Worm (Caenorhabditis elegans) whole organism, L1 larva: Measurements from ENCODE around the gene T26E4.7.
"Not testable (repeated sequence)": the region's sequence is repeated elsewhere in the genome, so short reads cannot be mapped to it uniquely, and the experiment has no call there.

Experiments
- alr-1 ChIP-seq: fragments of 200-800 bp; sonication (Bioruptor generic); optimal IDR thresholded peaks from 2 replicates; lab custom pipeline; 2018; ENCODE audit warnings: borderline replicate concordance, mild to moderate bottlenecking, missing genetic modification characterization, missing compliant biosample characterization
- aly-2 ChIP-seq: fragments of 150-350 bp; optimal IDR thresholded peaks from 2 replicates; lab custom pipeline; 2014; ENCODE audit warnings: missing biosample characterization, missing genetic modification characterization
- ama-1 ChIP-seq: fragments of 150-350 bp; optimal IDR thresholded peaks from 2 replicates; lab custom pipeline; 2014
- ceh-63 ChIP-seq: fragments of 200-800 bp; sonication (Bioruptor generic); optimal IDR thresholded peaks from 2 replicates; lab custom pipeline; 2018; ENCODE audit warnings: mild to moderate bottlenecking, missing genetic modification characterization, missing compliant biosample characterization
- ceh-82 ChIP-seq, 3 experiments: fragments of 150-350 bp in 1 of 3; sonication (generic microtip) in 2 of 3; optimal IDR thresholded peaks; 2 replicates each; lab custom pipeline; 2014 to 2017; ENCODE audit warnings: missing biosample characterization in 3 of 3, missing genetic modification characterization in 3 of 3
- ces-1 ChIP-seq: fragments of 150-350 bp; optimal IDR thresholded peaks from 2 replicates; lab custom pipeline; 2014; ENCODE audit warnings: missing biosample characterization, missing genetic modification reagents, missing genetic modification characterization
- dpl-1 ChIP-seq, 3 experiments: fragments of 150-350 bp in 2 of 3; sonication (generic microtip) in 1 of 3; optimal IDR thresholded peaks; 2 replicates each; lab custom pipeline; 2014 to 2017; ENCODE audit warnings: missing biosample characterization in 3 of 3, missing genetic modification characterization in 3 of 3, missing genetic modification reagents in 3 of 3
- efl-1 ChIP-seq, 4 experiments: fragments of 150-350 bp; optimal IDR thresholded peaks in 3 of 4; peaks in 1 of 4; 1 replicate in 1 of 4; 2 replicates in 3 of 4; lab custom pipeline; 2014; ENCODE audit warnings: missing biosample characterization in 2 of 4, missing genetic modification characterization in 2 of 4, missing genetic modification reagents in 2 of 4
- egl-13 ChIP-seq: sonication (generic microtip); optimal IDR thresholded peaks from 2 replicates; lab custom pipeline; 2016; ENCODE audit warnings: missing genotype, missing genetic modification reagents, missing genetic modification characterization, missing compliant biosample characterization
- fkh-8 ChIP-seq: sonication (generic microtip); optimal IDR thresholded peaks from 2 replicates; lab custom pipeline; 2016; ENCODE audit warnings: mild to moderate bottlenecking, missing genetic modification characterization, missing compliant biosample characterization
- fos-1 ChIP-seq: fragments of 150-350 bp; optimal IDR thresholded peaks from 2 replicates; lab custom pipeline; 2014; ENCODE audit warnings: missing biosample characterization, missing genetic modification characterization
- hpl-2 ChIP-seq: fragments of 150-350 bp; optimal IDR thresholded peaks from 2 replicates; lab custom pipeline; 2014; ENCODE audit warnings: missing biosample characterization, missing genetic modification reagents, missing genetic modification characterization
- lin-13 ChIP-seq: fragments of 150-350 bp; optimal IDR thresholded peaks from 2 replicates; lab custom pipeline; 2014; ENCODE audit warnings: missing biosample characterization, missing genetic modification reagents, missing genetic modification characterization
- lin-35 ChIP-seq, 2 experiments: fragments of 150-350 bp; optimal IDR thresholded peaks; 2 replicates each; lab custom pipeline; 2014; ENCODE audit warnings: missing biosample characterization in 2 of 2, missing genetic modification characterization in 2 of 2, missing genetic modification reagents in 2 of 2
- mdl-1 ChIP-seq, 2 experiments: fragments of 150-350 bp; optimal IDR thresholded peaks; 2 replicates each; lab custom pipeline; 2014 to 2017; ENCODE audit warnings: missing biosample characterization in 2 of 2, missing genetic modification characterization in 2 of 2, inconsistent platforms in 1 of 2
- mef-2 ChIP-seq: fragments of 150-350 bp; optimal IDR thresholded peaks from 2 replicates; lab custom pipeline; 2014; ENCODE audit warnings: missing biosample characterization, missing genetic modification characterization
- nhr-12 ChIP-seq: sonication (generic microtip); optimal IDR thresholded peaks from 2 replicates; lab custom pipeline; 2017; ENCODE audit warnings: missing biosample characterization, missing genetic modification characterization
- nhr-19 ChIP-seq: fragments of 200-800 bp; sonication (Bioruptor generic); conservative IDR thresholded peaks from 2 replicates; pipeline ENCODE4 v1.3.6; 2022; ENCODE audit warnings: missing genetic modification characterization, missing compliant biosample characterization
- nhr-20 ChIP-seq: sonication (generic microtip); optimal IDR thresholded peaks from 2 replicates; lab custom pipeline; 2016; ENCODE audit warnings: mild to moderate bottlenecking, missing genetic modification characterization, missing compliant biosample characterization
- nhr-237 ChIP-seq: fragments of 150-350 bp; optimal IDR thresholded peaks from 2 replicates; lab custom pipeline; 2014; ENCODE audit warnings: missing biosample characterization, missing genetic modification characterization
- nhr-90 ChIP-seq: sonication (generic microtip); optimal IDR thresholded peaks from 2 replicates; lab custom pipeline; 2016; ENCODE audit warnings: mild to moderate bottlenecking, missing genetic modification characterization, missing compliant biosample characterization; ENCODE audit not compliant: poor library complexity
- pqm-1 ChIP-seq: sonication (generic microtip); optimal IDR thresholded peaks from 3 replicates; lab custom pipeline; 2017; ENCODE audit warnings: missing biosample characterization, missing genetic modification characterization
- sox-4 ChIP-seq: sonication (generic microtip); optimal IDR thresholded peaks from 2 replicates; lab custom pipeline; 2016; ENCODE audit warnings: missing genetic modification characterization, missing compliant biosample characterization
- tbx-2 ChIP-seq: sonication (generic microtip); optimal IDR thresholded peaks from 2 replicates; lab custom pipeline; 2016; ENCODE audit warnings: missing genetic modification characterization, missing compliant biosample characterization
- tlp-1 ChIP-seq: fragments of 150-350 bp; optimal IDR thresholded peaks from 2 replicates; lab custom pipeline; 2014; ENCODE audit warnings: missing biosample characterization, missing genetic modification characterization
- unc-30 ChIP-seq: sonication (generic microtip); optimal IDR thresholded peaks from 2 replicates; lab custom pipeline; 2017; ENCODE audit warnings: missing biosample characterization, missing genetic modification characterization
- unc-62 ChIP-seq: fragments of 150-350 bp; optimal IDR thresholded peaks from 2 replicates; lab custom pipeline; 2014; ENCODE audit warnings: missing biosample characterization, missing genetic modification reagents, missing genetic modification characterization
- unc-86 ChIP-seq: sonication (generic microtip); optimal IDR thresholded peaks from 2 replicates; lab custom pipeline; 2016; ENCODE audit warnings: missing genetic modification characterization, missing compliant biosample characterization
- zag-1 ChIP-seq: fragments of 150-350 bp; optimal IDR thresholded peaks from 2 replicates; lab custom pipeline; 2014; ENCODE audit warnings: missing biosample characterization, missing genetic modification characterization
- ztf-4 ChIP-seq: fragments of 150-350 bp; optimal IDR thresholded peaks from 2 replicates; lab custom pipeline; 2014; ENCODE audit warnings: missing biosample characterization, missing genetic modification characterization

Gene T26E4.7

DNA sequence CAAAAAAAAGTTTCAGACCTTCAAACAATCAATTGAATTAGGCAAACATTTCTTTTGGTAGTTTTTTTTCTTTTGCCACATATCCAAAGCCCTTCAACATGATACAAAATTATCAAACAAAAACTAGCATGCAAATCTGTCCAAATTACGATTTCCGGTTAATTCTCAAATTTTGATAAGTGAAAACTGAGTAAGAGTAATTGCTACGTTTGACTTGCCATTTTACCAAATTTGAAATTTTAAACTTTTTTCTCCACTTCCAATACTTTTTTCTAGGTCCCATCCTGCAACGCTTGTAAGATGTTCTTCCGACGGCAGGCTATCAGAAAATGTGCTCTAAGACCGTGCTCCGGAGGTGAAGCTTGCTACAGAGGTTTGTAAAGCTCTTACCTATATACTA lies 2.7 kb downstream of the T26E4.7 start, which contains the start of gene nhr-223:
Gene nhr-223 (plus strand): TSS at position 301 of the 400 bp plus-strand sequence.
- no peak for TF ChIP-seq mdl-1 (tag; optimal IDR thresholded peaks at IDR 0.05; lab: Kevin White, UChicago)
- no peak for TF ChIP-seq aly-2 (tag; lab: Kevin White, UChicago)
- no peak for TF ChIP-seq ceh-82 (tag; optimal IDR thresholded peaks at IDR 0.05; lab: Kevin White, UChicago)
- no peak for TF ChIP-seq fos-1 (tag; lab: Kevin White, UChicago)
- TF ChIP-seq tbx-2: no peak
- TF ChIP-seq egl-13 (tag; lab: Kevin White, UChicago): no peak
- TF ChIP-seq lin-35 (GFP tag; optimal IDR thresholded peaks at IDR 0.05; lab: Kevin White, UChicago): no peak
- TF ChIP-seq nhr-237: no peak
- TF ChIP-seq ceh-63: no peak
- TF ChIP-seq nhr-90 (tag; lab: Kevin White, UChicago): no peak
- no peak for TF ChIP-seq tlp-1 (tag; lab: Kevin White, UChicago)
- TF ChIP-seq hpl-2 (GFP tag; lab: Kevin White, UChicago): no peak
- TF ChIP-seq dpl-1 (GFP tag; optimal IDR thresholded peaks at IDR 0.05; lab: Kevin White, UChicago): no peak

DNA sequence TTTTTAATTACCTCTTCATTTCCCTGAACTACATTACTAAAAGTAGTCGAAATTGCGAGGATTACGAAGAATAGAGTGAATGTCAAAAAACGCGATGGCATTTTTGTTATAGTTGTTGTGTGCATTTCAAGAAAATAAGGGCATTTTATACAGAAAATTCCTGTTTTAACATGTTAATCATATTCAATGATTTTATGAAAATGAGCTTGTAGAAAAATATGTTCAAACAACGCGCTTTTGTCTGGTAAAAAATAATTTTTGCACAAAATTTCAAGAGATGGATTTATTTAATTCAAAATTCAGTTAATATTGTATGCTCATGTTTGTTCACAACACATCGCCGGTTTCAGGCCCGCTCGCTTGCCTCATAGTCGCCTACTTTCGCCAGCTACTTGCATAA lies 4.7 kb downstream of the T26E4.7 start, which contains the start of gene T26E4.10:
Gene T26E4.10 (minus strand): TSS at position 101 of the 400 bp plus-strand sequence.
- TF ChIP-seq unc-62 (GFP tag; lab: Kevin White, UChicago) (no peak), alr-1 (tag; lab: Kevin White, UChicago) (no peak), nhr-20 (tag; lab: Kevin White, UChicago) (no peak), lin-13 (GFP tag; lab: Kevin White, UChicago) (no peak), mef-2 (no peak), pqm-1 (tag; lab: Kevin White, UChicago) (no peak), nhr-12 (tag; lab: Kevin White, UChicago) (no peak), ama-1 (lab: Kevin White, UChicago) (no peak), ces-1 (no peak)

DNA sequence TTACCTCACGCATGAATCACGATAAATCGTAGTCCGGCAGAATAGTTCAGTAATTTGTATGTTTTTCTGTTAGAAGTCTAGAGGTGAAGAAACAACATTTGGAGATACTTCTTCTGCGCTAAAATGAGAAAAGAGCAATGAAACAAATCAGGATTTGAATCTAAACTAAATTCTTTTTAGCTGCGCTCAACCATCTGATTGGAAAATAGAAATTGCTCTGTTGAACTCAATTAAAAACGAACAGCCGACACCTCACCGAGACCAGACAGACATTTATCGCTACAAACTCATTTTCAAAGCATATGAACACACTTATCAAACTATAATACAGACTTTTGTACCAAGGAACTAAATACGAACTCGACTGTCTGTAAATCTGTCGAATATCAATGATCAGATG lies 9.3 kb downstream of the T26E4.7 start, which contains the start of gene T26E4.9:
Gene T26E4.9 (minus strand): TSS at position 101 of the 400 bp plus-strand sequence.
- TF ChIP-seq nhr-19 (GFP tag; lab: Robert Waterston, UW); sox-4; fkh-8 (tag; lab: Kevin White, UChicago): not testable (repeated sequence)

DNA sequence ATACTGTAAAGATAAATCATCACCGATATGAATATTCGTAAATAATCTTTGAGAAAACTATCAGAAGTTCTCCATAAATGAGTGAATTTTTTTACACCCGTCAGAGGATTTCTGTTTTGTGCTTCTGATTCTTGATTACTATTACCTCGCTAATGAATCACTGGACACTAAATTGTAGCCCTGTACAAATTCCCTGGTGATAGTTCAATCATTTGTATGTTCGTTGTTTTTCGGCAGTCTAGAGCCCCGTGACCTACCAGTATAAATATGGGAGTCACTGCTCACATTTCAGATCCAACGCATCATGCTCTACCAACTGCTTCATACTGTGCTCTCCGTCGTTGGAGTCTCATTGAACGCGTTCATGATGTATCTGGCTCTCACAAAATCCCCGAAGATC lies 9.7 kb downstream of the T26E4.7 start, which contains the start of gene srd-27:
Gene srd-27 (plus strand): TSS at position 301 of the 400 bp plus-strand sequence.
- not testable (repeated sequence) for TF ChIP-seq efl-1 (optimal IDR thresholded peaks at IDR 0.05; lab: Kevin White, UChicago); efl-1 (GFP tag; optimal IDR thresholded peaks at IDR 0.05 in 1 of 2; lab: Kevin White, UChicago); unc-86 (tag; lab: Kevin White, UChicago); ama-1 (lab: Kevin White, UChicago)

DNA sequence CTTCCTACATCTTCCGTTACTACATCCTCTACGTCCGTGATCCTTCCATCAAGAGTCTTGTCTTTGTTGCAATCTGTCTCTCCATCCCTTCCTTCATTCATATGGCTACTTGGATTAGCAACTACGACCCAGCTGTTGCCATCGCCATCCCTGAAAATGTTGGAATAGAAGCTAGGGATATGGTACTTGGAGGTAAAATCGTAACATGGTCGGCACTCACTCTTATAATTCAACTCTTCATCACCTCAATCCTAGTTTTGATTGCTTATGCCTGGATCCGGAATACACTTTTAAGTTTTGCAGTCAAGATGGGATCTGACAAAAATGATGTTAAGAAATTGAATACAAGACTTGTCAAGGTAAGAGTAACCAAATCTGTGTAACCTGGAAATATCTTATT lies 10.4 kb downstream of the T26E4.7 start, which contains the start of gene T26E4.18:
Gene T26E4.18 (minus strand): TSS at position 101 of the 400 bp plus-strand sequence.
- not testable (repeated sequence) for TF ChIP-seq ceh-82 (tag; optimal IDR thresholded peaks at IDR 0.05; lab: Kevin White, UChicago); ztf-4 (tag; lab: Kevin White, UChicago); zag-1 (tag; lab: Kevin White, UChicago)

DNA sequence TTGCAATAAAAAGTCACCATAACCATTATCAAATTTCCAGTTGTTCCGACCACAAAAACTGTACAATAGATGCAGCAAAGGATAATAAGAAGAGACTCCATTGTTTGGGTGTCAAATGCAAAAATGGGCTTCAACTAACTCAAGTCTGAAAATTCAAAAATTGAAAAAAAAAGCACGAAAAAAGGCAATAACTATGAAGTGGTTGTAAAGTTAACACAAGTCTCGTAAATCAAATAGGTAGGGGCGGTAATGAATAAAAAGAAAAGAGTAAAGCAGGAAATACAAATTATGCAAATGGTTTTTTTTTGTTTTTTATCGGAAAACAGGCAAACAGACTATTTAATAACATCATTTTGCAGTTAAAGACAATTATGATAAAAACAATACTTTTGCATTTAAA lies 14.1 kb downstream of the T26E4.7 start, which contains the start of gene srsx-38:
Gene srsx-38 (minus strand): TSS at position 101 of the 400 bp plus-strand sequence.
- TF ChIP-seq tbx-2; unc-30 (tag; lab: Kevin White, UChicago); egl-13 (tag; lab: Kevin White, UChicago): not testable (repeated sequence)
